Worm (Caenorhabditis elegans) whole organism, L4/young adult: ENCODE results near the gene C17G10.10.

Experiments
- dao-5 ChIP-seq: sonication (generic microtip); optimal IDR thresholded peaks from 2 replicates; lab custom pipeline; 2016; ENCODE audit warnings: missing genotype, missing genetic modification characterization, moderate library complexity, missing compliant biosample characterization
- him-1 ChIP-seq: sonication (generic microtip); optimal IDR thresholded peaks from 2 replicates; lab custom pipeline; 2016; ENCODE audit warnings: missing genotype, missing genetic modification reagents, missing genetic modification characterization, missing compliant biosample characterization

DNA sequence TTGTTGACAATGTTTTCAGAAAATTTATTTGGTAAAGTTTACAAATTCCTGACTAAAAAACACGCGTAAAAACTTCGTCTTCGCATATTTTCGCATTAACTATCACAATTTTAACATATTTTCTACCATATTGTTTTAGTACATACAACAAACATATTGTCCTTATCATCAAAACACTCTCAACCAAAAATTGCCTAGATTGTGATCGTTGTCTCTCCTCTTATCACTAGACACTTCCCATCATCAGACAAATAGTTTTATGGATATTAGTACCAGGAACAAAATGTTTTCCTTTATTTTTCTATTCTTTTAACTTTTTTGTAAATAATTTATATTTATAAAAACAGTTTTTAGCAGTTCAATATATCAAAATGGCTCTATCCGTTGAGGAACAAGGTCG, 37.8 kb downstream of the C17G10.10 start, which contains the start of gene C17C3.3:
- TF ChIP-seq dao-5 (tag; lab: Kevin White, UChicago) (no peak), him-1 (no peak)
